Fruit fly (Drosophila melanogaster): ENCODE results near the gene CG6398.
A peak's percentile ranks its signal among the peaks of the same experiment; 100 is the strongest.

- TF ChIP-seq psq (optimal IDR thresholded peaks at IDR 0.05) (no peak), CG8478 (optimal IDR thresholded peaks at IDR 0.05) (peak; percentile 77), usp (GFP tag; optimal IDR thresholded peaks at IDR 0.05) (no peak)
These were observed 41.1 kb upstream of the CG6398 start for dm6 chrX:17789413-17790054.

All from whole organism.